Fruit fly (Drosophila melanogaster): ENCODE data around the gene CG14322.
A peak's percentile ranks its signal among the peaks of the same experiment; 100 is the strongest.

DNA sequence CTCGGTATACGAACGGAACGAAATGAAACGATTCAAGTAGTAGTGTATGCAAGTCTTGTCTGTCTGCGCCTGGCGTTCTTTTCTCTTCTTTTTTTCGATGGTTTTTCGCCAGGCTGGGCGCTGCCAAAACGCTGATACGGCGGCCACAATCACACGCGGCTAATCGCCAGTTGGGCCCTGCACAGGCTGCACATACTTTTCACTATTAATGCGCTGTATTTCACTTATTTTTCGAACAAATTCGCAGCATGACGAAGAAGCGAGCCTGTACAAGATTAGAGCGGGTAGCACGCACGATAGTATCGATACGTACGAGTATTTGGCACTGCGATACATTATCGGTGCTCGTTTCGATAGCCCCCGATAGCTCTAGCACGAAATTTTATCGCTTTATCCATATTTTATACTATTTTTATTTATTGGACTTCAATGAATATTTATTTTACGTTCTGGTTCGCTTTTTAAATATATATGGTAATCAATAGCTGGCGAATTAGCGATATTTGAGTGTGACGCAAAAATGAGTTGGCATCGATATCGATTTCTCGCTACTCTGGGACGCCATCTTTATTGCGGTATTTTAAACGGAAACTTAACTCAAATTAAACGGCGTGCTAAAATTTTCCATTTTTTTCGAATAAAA is 70.7 kb downstream of the CG14322 start, which contains the start of gene osa:
- peak; percentile 65 for TF ChIP-seq brk (GFP tag; optimal IDR thresholded peaks at IDR 0.05)
- no peak for TF ChIP-seq pan (optimal IDR thresholded peaks at IDR 0.05)
- TF ChIP-seq lola (GFP tag; optimal IDR thresholded peaks at IDR 0.05), result no peak
- TF ChIP-seq dl (GFP tag; optimal IDR thresholded peaks at IDR 0.05; ENCODE audit: insufficient read depth in 1 of 2, partially characterized antibody in 2 of 2), result no peak
- no peak for TF ChIP-seq fru (GFP tag; optimal IDR thresholded peaks at IDR 0.05)
- TF ChIP-seq Jra (GFP tag; optimal IDR thresholded peaks at IDR 0.05), result peak; percentile 14
- TF ChIP-seq rgr (GFP tag; optimal IDR thresholded peaks at IDR 0.05), result no peak
- TF ChIP-seq Rel (GFP tag; optimal IDR thresholded peaks at IDR 0.05), result no peak
- no peak for TF ChIP-seq Rel (tag; optimal IDR thresholded peaks at IDR 0.05)
- no peak for TF ChIP-seq dsf (GFP tag; optimal IDR thresholded peaks at IDR 0.05; ENCODE audit: borderline replicate concordance)
